Worm (Caenorhabditis elegans) whole organism, late embryonic: Measurements from ENCODE around the gene B0416.5.

ENCODE experiments used
- C38D4.7 ChIP-seq: fragments of 200-800 bp; sonication (Bioruptor generic); optimal IDR thresholded peaks from 2 replicates; lab custom pipeline; 2018; ENCODE audit warnings: mild to moderate bottlenecking, missing genetic modification characterization, moderate library complexity, missing compliant biosample characterization
- F13H6.1 ChIP-seq: sonication (generic microtip); optimal IDR thresholded peaks from 2 replicates; lab custom pipeline; 2016; ENCODE audit warnings: missing genetic modification characterization, missing compliant biosample characterization
- T23F11.4 ChIP-seq: fragments of 200-800 bp; sonication (Bioruptor generic); optimal IDR thresholded peaks from 2 replicates; lab custom pipeline; 2018; ENCODE audit warnings: mild to moderate bottlenecking, missing genetic modification characterization, missing compliant biosample characterization
- Y22D7AL.16 ChIP-seq: sonication (generic microtip); optimal IDR thresholded peaks from 2 replicates; lab custom pipeline; 2016; ENCODE audit warnings: missing genetic modification characterization, missing compliant biosample characterization
- ahr-1 ChIP-seq: sonication (generic microtip); optimal IDR thresholded peaks from 2 replicates; lab custom pipeline; 2016; ENCODE audit warnings: missing genetic modification characterization, missing compliant biosample characterization
- ama-1 ChIP-seq: fragments of 150-350 bp; optimal IDR thresholded peaks from 2 replicates; lab custom pipeline; 2014
- ceh-14 ChIP-seq: sonication (generic microtip); optimal IDR thresholded peaks from 2 replicates; lab custom pipeline; 2016; ENCODE audit warnings: missing genotype, missing genetic modification characterization, missing compliant biosample characterization
- ceh-19 ChIP-seq: fragments of 200-800 bp; sonication (Bioruptor generic); optimal IDR thresholded peaks from 2 replicates; lab custom pipeline; 2018; ENCODE audit warnings: mild to moderate bottlenecking, missing genetic modification characterization, missing compliant biosample characterization
- ceh-2 ChIP-seq: sonication (generic microtip); optimal IDR thresholded peaks from 2 replicates; lab custom pipeline; 2016; ENCODE audit warnings: missing genotype, missing genetic modification characterization, missing compliant biosample characterization
- ceh-22 ChIP-seq: sonication (generic microtip); optimal IDR thresholded peaks from 2 replicates; lab custom pipeline; 2017; ENCODE audit warnings: missing biosample characterization, missing genetic modification characterization
- ceh-24 ChIP-seq: sonication (generic microtip); optimal IDR thresholded peaks from 2 replicates; lab custom pipeline; 2016; ENCODE audit warnings: mild to moderate bottlenecking, missing genetic modification characterization, missing compliant biosample characterization
- ceh-30 ChIP-seq: fragments of 150-350 bp; optimal IDR thresholded peaks from 2 replicates; lab custom pipeline; 2014; ENCODE audit warnings: missing biosample characterization, missing genetic modification characterization
- ceh-31 ChIP-seq: sonication (generic microtip); optimal IDR thresholded peaks from 2 replicates; lab custom pipeline; 2016; ENCODE audit warnings: missing genetic modification characterization, missing compliant biosample characterization
- ceh-48 ChIP-seq: sonication (generic microtip); optimal IDR thresholded peaks from 2 replicates; lab custom pipeline; 2016; ENCODE audit warnings: missing genetic modification characterization, inconsistent platforms, missing compliant biosample characterization
- ceh-6 ChIP-seq: fragments of 200-800 bp; sonication (Bioruptor generic); optimal IDR thresholded peaks from 2 replicates; lab custom pipeline; 2018; ENCODE audit warnings: mild to moderate bottlenecking, missing genetic modification characterization, missing compliant biosample characterization
- che-1 ChIP-seq: sonication (generic microtip); optimal IDR thresholded peaks from 2 replicates; lab custom pipeline; 2016; ENCODE audit warnings: mild to moderate bottlenecking, missing genetic modification characterization, missing compliant biosample characterization
- dmd-4 ChIP-seq: sonication (generic microtip); optimal IDR thresholded peaks from 2 replicates; lab custom pipeline; 2016; ENCODE audit warnings: borderline replicate concordance, missing genetic modification characterization, missing compliant biosample characterization
- elt-4 ChIP-seq: sonication (generic microtip); optimal IDR thresholded peaks from 2 replicates; lab custom pipeline; 2016; ENCODE audit warnings: missing genetic modification characterization, missing compliant biosample characterization
- ets-4 ChIP-seq: sonication (generic microtip); optimal IDR thresholded peaks from 2 replicates; lab custom pipeline; 2016; ENCODE audit warnings: missing genetic modification characterization, missing compliant biosample characterization
- fax-1 ChIP-seq: sonication (generic microtip); optimal IDR thresholded peaks from 2 replicates; lab custom pipeline; 2016; ENCODE audit warnings: missing genotype, missing genetic modification characterization, missing compliant biosample characterization
- fkh-10 ChIP-seq: fragments of 150-350 bp; optimal IDR thresholded peaks from 2 replicates; lab custom pipeline; 2014; ENCODE audit warnings: missing biosample characterization, missing genetic modification reagents, missing genetic modification characterization
- fkh-6 ChIP-seq: sonication (generic microtip); optimal IDR thresholded peaks from 2 replicates; lab custom pipeline; 2016; ENCODE audit warnings: missing genetic modification characterization, missing compliant biosample characterization
- gmeb-2 ChIP-seq: sonication (generic microtip); optimal IDR thresholded peaks from 2 replicates; lab custom pipeline; 2016; ENCODE audit warnings: missing genetic modification characterization, inconsistent platforms, missing compliant biosample characterization
- hlh-15 ChIP-seq: sonication (generic microtip); optimal IDR thresholded peaks from 2 replicates; lab custom pipeline; 2016; ENCODE audit warnings: missing genetic modification characterization, missing compliant biosample characterization
- hlh-30 ChIP-seq: sonication (generic microtip); optimal IDR thresholded peaks from 2 replicates; lab custom pipeline; 2017; ENCODE audit warnings: antibody characterized with exemption, missing genetic modification characterization, missing compliant biosample characterization; ENCODE audit not compliant: insufficient read depth
- hlh-6 ChIP-seq: sonication (generic microtip); optimal IDR thresholded peaks from 2 replicates; lab custom pipeline; 2016; ENCODE audit warnings: missing genotype, missing genetic modification characterization, missing compliant biosample characterization
- hlh-8 ChIP-seq: sonication (generic microtip); optimal IDR thresholded peaks from 2 replicates; lab custom pipeline; 2016; ENCODE audit warnings: missing genotype, missing genetic modification characterization, missing compliant biosample characterization
- lim-6 ChIP-seq: sonication (generic microtip); optimal IDR thresholded peaks from 2 replicates; lab custom pipeline; 2016; ENCODE audit warnings: missing genetic modification characterization, missing compliant biosample characterization
- lin-11 ChIP-seq: fragments of 200-800 bp; sonication (Bioruptor generic); optimal IDR thresholded peaks from 2 replicates; lab custom pipeline; 2018; ENCODE audit warnings: mild to moderate bottlenecking, missing genetic modification characterization, missing compliant biosample characterization
- madf-2 ChIP-seq: sonication (generic microtip); optimal IDR thresholded peaks from 2 replicates; lab custom pipeline; 2017; ENCODE audit warnings: missing genetic modification characterization, missing compliant biosample characterization
- mec-3 ChIP-seq: sonication (generic microtip); optimal IDR thresholded peaks from 2 replicates; lab custom pipeline; 2016; ENCODE audit warnings: borderline replicate concordance, missing genetic modification characterization, missing compliant biosample characterization
- nhr-11 ChIP-seq: fragments of 150-350 bp; optimal IDR thresholded peaks from 2 replicates; lab custom pipeline; 2014; ENCODE audit warnings: missing biosample characterization, missing genetic modification characterization
- nhr-232 ChIP-seq: sonication (generic microtip); optimal IDR thresholded peaks from 2 replicates; lab custom pipeline; 2016; ENCODE audit warnings: missing genetic modification characterization, missing compliant biosample characterization
- npax-4 ChIP-seq: sonication (generic microtip); optimal IDR thresholded peaks from 2 replicates; lab custom pipeline; 2016; ENCODE audit warnings: missing genetic modification characterization, missing compliant biosample characterization
- odd-2 ChIP-seq: sonication (generic microtip); optimal IDR thresholded peaks from 2 replicates; lab custom pipeline; 2017; ENCODE audit warnings: antibody characterized with exemption, mild to moderate bottlenecking, missing genetic modification characterization, missing compliant biosample characterization
- pag-3 ChIP-seq: sonication (generic microtip); optimal IDR thresholded peaks from 2 replicates; lab custom pipeline; 2016; ENCODE audit warnings: missing compliant biosample characterization, missing genetic modification characterization, borderline replicate concordance
- pax-1 ChIP-seq: fragments of 150-350 bp; optimal IDR thresholded peaks from 2 replicates; lab custom pipeline; 2014; ENCODE audit warnings: missing biosample characterization, missing genetic modification characterization
- pha-2 ChIP-seq: sonication (generic microtip); optimal IDR thresholded peaks from 2 replicates; lab custom pipeline; 2017; ENCODE audit warnings: mild to moderate bottlenecking, missing genetic modification characterization, missing compliant biosample characterization
- pqm-1 ChIP-seq: sonication (generic microtip); optimal IDR thresholded peaks from 2 replicates; lab custom pipeline; 2016; ENCODE audit warnings: missing genetic modification characterization, missing compliant biosample characterization
- ref-2 ChIP-seq: sonication (generic microtip); optimal IDR thresholded peaks from 2 replicates; lab custom pipeline; 2016; ENCODE audit warnings: missing genetic modification characterization, missing compliant biosample characterization
- sdc-2 ChIP-seq: sonication (generic microtip); optimal IDR thresholded peaks from 2 replicates; lab custom pipeline; 2016; ENCODE audit warnings: missing genotype, missing genetic modification characterization, missing compliant biosample characterization
- sox-2 ChIP-seq: fragments of 200-800 bp; sonication (Bioruptor generic); IDR thresholded peaks from 2 replicates; pipeline ENCODE4 v1.3.6; 2022; ENCODE audit warnings: missing genetic modification reagents, missing genetic modification characterization, missing compliant biosample characterization
- syd-9 ChIP-seq: sonication (generic microtip); optimal IDR thresholded peaks from 2 replicates; lab custom pipeline; 2016; ENCODE audit warnings: mild to moderate bottlenecking, missing genetic modification characterization, moderate library complexity, missing compliant biosample characterization
- tbx-2 ChIP-seq: sonication (generic microtip); optimal IDR thresholded peaks from 2 replicates; lab custom pipeline; 2016; ENCODE audit warnings: missing genetic modification characterization, missing compliant biosample characterization
- tbx-7 ChIP-seq: sonication (generic microtip); optimal IDR thresholded peaks from 2 replicates; lab custom pipeline; 2016; ENCODE audit warnings: missing genotype, missing genetic modification characterization, missing compliant biosample characterization
- ttx-3 ChIP-seq: sonication (generic microtip); optimal IDR thresholded peaks from 2 replicates; lab custom pipeline; 2016; ENCODE audit warnings: missing genetic modification reagents, missing genetic modification characterization, missing compliant biosample characterization
- unc-42 ChIP-seq: sonication (generic microtip); optimal IDR thresholded peaks from 2 replicates; lab custom pipeline; 2016; ENCODE audit warnings: missing genotype, missing genetic modification characterization, missing compliant biosample characterization
- unc-55 ChIP-seq: sonication (generic microtip); optimal IDR thresholded peaks from 2 replicates; lab custom pipeline; 2017; ENCODE audit warnings: missing biosample characterization, missing genetic modification reagents, missing genetic modification characterization
- unc-86 ChIP-seq: sonication (generic microtip); optimal IDR thresholded peaks from 2 replicates; lab custom pipeline; 2016; ENCODE audit warnings: missing genetic modification characterization, missing compliant biosample characterization
- zip-5 ChIP-seq: sonication (generic microtip); optimal IDR thresholded peaks from 2 replicates; lab custom pipeline; 2016; ENCODE audit warnings: missing genetic modification characterization, missing compliant biosample characterization

B0416.5 gene

DNA sequence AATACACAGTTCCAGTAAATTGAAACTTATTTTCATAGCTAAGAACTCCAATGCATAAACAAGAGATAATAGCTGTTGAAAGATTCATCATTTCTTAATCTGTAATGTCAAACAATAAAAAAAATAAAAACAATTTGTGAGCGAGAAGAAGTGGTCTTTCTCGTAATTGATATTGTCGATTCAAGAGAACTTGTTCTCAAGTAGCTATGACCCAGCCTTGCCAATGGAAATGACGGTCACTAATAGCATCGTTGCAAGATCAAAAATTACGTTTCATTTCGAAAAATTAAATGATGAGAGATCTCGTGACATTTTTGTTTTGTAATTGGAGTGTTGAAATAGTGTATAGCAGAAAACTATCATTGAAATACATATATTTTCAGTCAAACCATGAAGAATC, 27.2 kb upstream of the B0416.5 start, which contains the start of gene B0416.7:
B0416.7 (minus strand) TSS at position 101 of the 400 bp plus-strand sequence.
- no peak for TF ChIP-seq pax-1 (tag; lab: Kevin White, UChicago)
- no peak for TF ChIP-seq hlh-8 (tag; lab: Kevin White, UChicago)
- no peak for TF ChIP-seq sdc-2 (tag; lab: Kevin White, UChicago)
- no peak for TF ChIP-seq fkh-6 (tag; lab: Kevin White, UChicago)
- no peak for TF ChIP-seq ceh-2 (tag; lab: Kevin White, UChicago)
- no peak for TF ChIP-seq ceh-6 (GFP tag; lab: Kevin White, UChicago)
- TF ChIP-seq fkh-10 (GFP tag; lab: Kevin White, UChicago) = no peak
- TF ChIP-seq ceh-31 (tag; lab: Kevin White, UChicago) = no peak
- TF ChIP-seq gmeb-2 = no peak
- TF ChIP-seq pag-3 = no peak
- TF ChIP-seq Y22D7AL.16 (tag; lab: Kevin White, UChicago) = no peak
- no peak for TF ChIP-seq F13H6.1 (tag; lab: Kevin White, UChicago)
- TF ChIP-seq che-1 (tag; lab: Kevin White, UChicago) = no peak
- no peak for TF ChIP-seq unc-86
- TF ChIP-seq C38D4.7 (GFP tag; lab: Kevin White, UChicago) = no peak
- no peak for TF ChIP-seq nhr-232 (tag; lab: Kevin White, UChicago)

DNA sequence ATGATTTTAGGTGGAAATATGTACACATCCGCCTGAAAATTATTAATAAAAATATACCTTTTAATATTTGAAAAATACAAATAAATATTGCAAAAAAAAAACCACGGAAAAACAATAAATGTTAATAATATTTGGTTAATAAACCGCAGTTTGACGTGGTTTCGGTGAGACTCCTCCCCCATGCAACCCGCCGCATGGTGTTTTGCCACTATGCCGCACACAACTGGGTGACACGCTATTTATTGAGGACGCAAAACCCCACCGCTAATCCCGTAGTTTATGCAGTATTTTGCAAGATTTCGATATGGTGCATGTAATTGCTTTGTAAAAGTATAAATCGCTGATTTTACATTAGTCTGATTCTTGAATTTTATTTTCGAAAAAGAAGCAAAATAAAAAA, 25.9 kb upstream of the B0416.5 start, which contains the start of gene gly-13:
gly-13 (minus strand) TSS at position 32 of the 400 bp plus-strand sequence.
- peak; percentile 63 for TF ChIP-seq che-1 (tag; lab: Kevin White, UChicago)
- TF ChIP-seq ets-4 (tag; lab: Kevin White, UChicago) = peak; percentile 20
- TF ChIP-seq fax-1 (tag; lab: Kevin White, UChicago) = peak; percentile 76
- TF ChIP-seq ahr-1 (tag; lab: Kevin White, UChicago) = peak; percentile 9
- no peak for TF ChIP-seq ceh-30 (tag; lab: Kevin White, UChicago)
- TF ChIP-seq ceh-22 (tag; lab: Kevin White, UChicago) = no peak
- TF ChIP-seq hlh-30 (tag; lab: Kevin White, UChicago) = no peak
- peak; percentile 80 for TF ChIP-seq ceh-19 (GFP tag; lab: Kevin White, UChicago)
- peak; percentile 55 for TF ChIP-seq pha-2 (tag; lab: Kevin White, UChicago)
- TF ChIP-seq ref-2 (tag; lab: Kevin White, UChicago) = peak; percentile 44
- peak; percentile 46 for TF ChIP-seq lin-11 (tag; lab: Kevin White, UChicago)
- TF ChIP-seq unc-42 = peak; percentile 23
- peak; percentile 22 for TF ChIP-seq T23F11.4
- TF ChIP-seq elt-4 (tag; lab: Kevin White, UChicago) = no peak
- TF ChIP-seq hlh-6 (tag; lab: Kevin White, UChicago) = no peak
- TF ChIP-seq tbx-2 (tag; lab: Kevin White, UChicago) = peak; percentile 76
- TF ChIP-seq pag-3 = no peak
- TF ChIP-seq tbx-7 (tag; lab: Kevin White, UChicago) = no peak
- peak; percentile 39 for TF ChIP-seq npax-4 (tag; lab: Kevin White, UChicago)
- TF ChIP-seq madf-2 (tag; lab: Kevin White, UChicago) = peak; percentile 43
- TF ChIP-seq syd-9 (tag; lab: Kevin White, UChicago) = peak; percentile 31
- peak; percentile 57 for TF ChIP-seq hlh-8 (tag; lab: Kevin White, UChicago)
- no peak for TF ChIP-seq fkh-10 (GFP tag; lab: Kevin White, UChicago)
- peak; percentile 19 for TF ChIP-seq ceh-24 (tag; lab: Kevin White, UChicago)
- peak; percentile 60 for TF ChIP-seq unc-86
- TF ChIP-seq gmeb-2 = peak; percentile 44
- peak; percentile 37 for TF ChIP-seq F13H6.1 (tag; lab: Kevin White, UChicago)
- peak; percentile 71 for TF ChIP-seq ttx-3
- TF ChIP-seq ceh-31 (tag; lab: Kevin White, UChicago) = peak; percentile 57
- no peak for TF ChIP-seq sox-2 (GFP tag; lab: Robert Waterston, UW)
- TF ChIP-seq mec-3 (tag; lab: Kevin White, UChicago) = no peak
- peak; percentile 61 for TF ChIP-seq zip-5 (tag; lab: Kevin White, UChicago)
- TF ChIP-seq nhr-11 = no peak
- no peak for TF ChIP-seq sdc-2 (tag; lab: Kevin White, UChicago)
- no peak for TF ChIP-seq pqm-1 (tag; lab: Kevin White, UChicago)
- no peak for TF ChIP-seq ama-1 (lab: Kevin White, UChicago)
- TF ChIP-seq unc-55 (GFP tag; lab: Kevin White, UChicago) = no peak
- TF ChIP-seq ceh-14 (tag; lab: Kevin White, UChicago) = peak; percentile 63
- peak; percentile 38 for TF ChIP-seq ceh-2 (tag; lab: Kevin White, UChicago)
- no peak for TF ChIP-seq lim-6 (tag; lab: Kevin White, UChicago)
- TF ChIP-seq hlh-15 (tag; lab: Kevin White, UChicago) = peak; percentile 56
- peak; percentile 58 for TF ChIP-seq odd-2 (tag; lab: Kevin White, UChicago)
- TF ChIP-seq Y22D7AL.16 (tag; lab: Kevin White, UChicago) = peak; percentile 30
- no peak for TF ChIP-seq ceh-48 (tag; lab: Kevin White, UChicago)
- TF ChIP-seq dmd-4 (tag; lab: Kevin White, UChicago) = peak; percentile 26
